Fruit fly (Drosophila melanogaster): ENCODE data around the gene CG43773.

CG43773 gene

dm6 chr2L:4043052-4043451, 35.6 kb downstream of the CG43773 start (continued):
- TF ChIP-seq CG33557 (GFP tag; optimal IDR thresholded peaks at IDR 0.05) (no peak), zen (tag; optimal IDR thresholded peaks at IDR 0.05) (no peak), wor (GFP tag; IDR thresholded peaks at IDR 0.05) (no peak), CG7556 (GFP tag; optimal IDR thresholded peaks at IDR 0.05) (no peak), unpg (GFP tag; optimal IDR thresholded peaks at IDR 0.05) (peak; percentile 14), lov (optimal IDR thresholded peaks at IDR 0.05) (no peak), lov (GFP tag; IDR thresholded peaks at IDR 0.05) (no peak), CG12104 (GFP tag; optimal IDR thresholded peaks at IDR 0.05) (no peak), CG13624 (GFP tag; optimal IDR thresholded peaks at IDR 0.05) (no peak), Adf1 (GFP tag; IDR thresholded peaks at IDR 0.05) (no peak), chn (GFP tag; optimal IDR thresholded peaks at IDR 0.05) (no peak), CG2875 (GFP tag; optimal IDR thresholded peaks at IDR 0.05) (no peak), CG30431 (GFP tag; optimal IDR thresholded peaks at IDR 0.05) (no peak), CG6689 (GFP tag; IDR thresholded peaks at IDR 0.05) (no peak), trem (tag; optimal IDR thresholded peaks at IDR 0.05) (no peak), Hr39 (optimal IDR thresholded peaks at IDR 0.05) (no peak), MBD-R2 (GFP tag; IDR thresholded peaks at IDR 0.05) (no peak), Lim3 (GFP tag; IDR thresholded peaks at IDR 0.05) (no peak), CG31365 (tag; optimal IDR thresholded peaks at IDR 0.05) (no peak), tap (tag; optimal IDR thresholded peaks at IDR 0.05) (no peak), MESR4 (GFP tag; optimal IDR thresholded peaks at IDR 0.05) (no peak), nom (GFP tag; optimal IDR thresholded peaks at IDR 0.05) (no peak), CG14050 (GFP tag; IDR thresholded peaks at IDR 0.05) (no peak), repo (GFP tag; optimal IDR thresholded peaks at IDR 0.05) (no peak), bsh (GFP tag; optimal IDR thresholded peaks at IDR 0.05) (peak in 1 of 2 experiments; percentile 53), CG7372 (GFP tag; IDR thresholded peaks at IDR 0.05) (no peak), Hr3 (GFP tag; optimal IDR thresholded peaks at IDR 0.05) (peak; percentile 4), ems (GFP tag; optimal IDR thresholded peaks at IDR 0.05) (peak; percentile 20), ase (GFP tag; IDR thresholded peaks at IDR 0.05) (no peak), gsb-n (tag; optimal IDR thresholded peaks at IDR 0.05) (no peak), Hsf (GFP tag; optimal IDR thresholded peaks at IDR 0.05) (peak; percentile 1), CG1603 (tag; optimal IDR thresholded peaks at IDR 0.05) (peak; percentile 4), CHES-1-like (GFP tag; optimal IDR thresholded peaks at IDR 0.05) (no peak), CG11456 (GFP tag; IDR thresholded peaks at IDR 0.05) (no peak), CG7839 (tag; optimal IDR thresholded peaks at IDR 0.05) (peak; percentile 5), btn (GFP tag; optimal IDR thresholded peaks at IDR 0.05) (no peak), Hand (GFP tag; optimal IDR thresholded peaks at IDR 0.05) (no peak), CG34422 (GFP tag; IDR thresholded peaks at IDR 0.05) (no peak), CG14667 (GFP tag; IDR thresholded peaks at IDR 0.05) (no peak), CG8281 (tag; optimal IDR thresholded peaks at IDR 0.05) (no peak), ssp (GFP tag; IDR thresholded peaks at IDR 0.05) (no peak), CG31441 (GFP tag; IDR thresholded peaks at IDR 0.05) (no peak), CG16815 (GFP tag; optimal IDR thresholded peaks at IDR 0.05) (no peak), HLH3B (GFP tag; IDR thresholded peaks at IDR 0.05) (no peak), CTCF (GFP tag; optimal IDR thresholded peaks at IDR 0.05) (no peak), Atf3 (GFP tag; optimal IDR thresholded peaks at IDR 0.05) (no peak), tll (GFP tag; optimal IDR thresholded peaks at IDR 0.05) (no peak), CG3163 (GFP tag; optimal IDR thresholded peaks at IDR 0.05) (no peak), CG33213 (GFP tag; optimal IDR thresholded peaks at IDR 0.05) (no peak), CG13894 (tag; optimal IDR thresholded peaks at IDR 0.05) (no peak), Dbx (GFP tag; IDR thresholded peaks at IDR 0.05) (no peak), nmo (GFP tag; optimal IDR thresholded peaks at IDR 0.05) (peak; percentile 20), wdn (GFP tag; IDR thresholded peaks at IDR 0.05) (no peak), Kr (GFP tag; optimal IDR thresholded peaks at IDR 0.05) (no peak)

All from whole organism, embryonic.